Worm (Caenorhabditis elegans): ENCODE measurements around the gene R11.4.

DNA sequence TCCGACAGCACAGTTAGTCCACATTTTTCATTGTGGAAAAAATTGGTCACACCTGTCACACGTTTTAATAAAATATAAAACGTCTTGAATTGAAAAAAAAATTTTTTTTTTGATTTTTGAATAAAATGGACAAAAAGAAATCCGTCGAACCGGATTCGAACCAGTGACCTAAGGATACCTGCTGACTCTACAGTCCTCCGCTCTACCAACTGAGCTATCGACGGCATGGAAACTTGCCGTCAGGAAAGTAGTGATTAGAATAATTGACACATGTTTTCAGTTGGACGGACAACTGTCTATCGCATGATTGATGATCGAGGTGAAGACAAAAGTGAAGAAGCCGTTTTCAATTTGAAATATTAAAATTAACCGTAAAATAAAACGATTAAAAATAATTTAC, 2.3 kb downstream of the R11.4 start:
- TF ChIP-seq snpc-4 (tag; optimal IDR thresholded peaks at IDR 0.05) = no peak
- no peak for TF ChIP-seq nhr-2 (tag; optimal IDR thresholded peaks at IDR 0.05)
- no peak for TF ChIP-seq elt-1 (tag; optimal IDR thresholded peaks at IDR 0.05; ENCODE audit: borderline replicate concordance, insufficient read depth)
- TF ChIP-seq unc-62 (GFP tag; optimal IDR thresholded peaks at IDR 0.05) = no peak
- TF ChIP-seq nhr-28 (tag; optimal IDR thresholded peaks at IDR 0.05) = no peak
- TF ChIP-seq ztf-11 (tag; optimal IDR thresholded peaks at IDR 0.05) = no peak
- no peak for TF ChIP-seq elt-3 (tag; optimal IDR thresholded peaks at IDR 0.05)
- no peak for TF ChIP-seq unc-39 (tag; optimal IDR thresholded peaks at IDR 0.05)
- no peak for TF ChIP-seq nhr-237 (tag; optimal IDR thresholded peaks at IDR 0.05)
- TF ChIP-seq blmp-1 (tag; optimal IDR thresholded peaks at IDR 0.05) = no peak
- no peak for TF ChIP-seq zip-8 (tag; optimal IDR thresholded peaks at IDR 0.05)
- no peak for TF ChIP-seq tbx-8 (GFP tag; optimal IDR thresholded peaks at IDR 0.05)
- TF ChIP-seq cnd-1 (tag; optimal IDR thresholded peaks at IDR 0.05) = no peak

Data from whole organism, mixed stage, embryonic.